Worm (Caenorhabditis elegans): ENCODE data around the gene F31F7.2.
A peak's percentile ranks its signal among the peaks of the same experiment; 100 is the strongest.

F31F7.2 gene

DNA sequence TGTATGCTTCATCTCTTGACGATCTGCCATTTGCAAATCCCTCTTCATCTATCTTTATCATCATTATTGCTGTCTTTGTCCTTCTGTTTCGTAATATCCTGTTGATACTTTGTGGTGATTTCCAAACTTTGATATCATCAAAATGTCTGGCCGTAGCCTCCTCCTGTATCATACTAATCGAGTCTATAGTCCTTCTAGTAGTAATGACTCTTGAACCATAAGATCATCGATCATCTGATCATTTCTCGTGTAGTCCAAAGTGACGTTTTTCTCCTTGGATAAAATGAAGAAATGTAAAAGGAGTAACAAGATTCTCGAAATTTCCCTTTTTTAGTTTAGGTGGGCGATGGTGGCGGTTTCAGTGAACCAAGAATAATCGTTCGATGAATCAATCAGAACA, 48.7 kb downstream of the F31F7.2 start:
- TF ChIP-seq hlh-30 (tag; optimal IDR thresholded peaks at IDR 0.05; ENCODE audit: insufficient read depth) (peak; percentile 11), lir-3 (tag; optimal IDR thresholded peaks at IDR 0.05) (no peak), ceh-62 (tag; optimal IDR thresholded peaks at IDR 0.05) (no peak), nhr-28 (tag; optimal IDR thresholded peaks at IDR 0.05) (peak; percentile 96), hlh-11 (tag; optimal IDR thresholded peaks at IDR 0.05) (peak; percentile 14), aly-2 (tag; optimal IDR thresholded peaks at IDR 0.05) (no peak), aha-1 (tag) (peak; percentile 20), F44E2.7 (GFP tag; IDR thresholded peaks at IDR 0.05) (no peak), Y5F2A.4 (GFP tag; optimal IDR thresholded peaks at IDR 0.05) (no peak), lin-15B (tag; optimal IDR thresholded peaks at IDR 0.05) (no peak), D1046.2 (GFP tag; IDR thresholded peaks at IDR 0.05) (no peak), skn-1 (tag; optimal IDR thresholded peaks at IDR 0.05) (no peak), spr-1 (tag; optimal IDR thresholded peaks at IDR 0.05) (no peak), hif-1 (tag; optimal IDR thresholded peaks at IDR 0.05) (no peak), daf-12 (tag; optimal IDR thresholded peaks at IDR 0.05) (no peak), php-3 (GFP tag; IDR thresholded peaks at IDR 0.05) (no peak), nhr-111 (GFP tag; optimal IDR thresholded peaks at IDR 0.05) (no peak), T26A8.4 (GFP tag; IDR thresholded peaks at IDR 0.05) (no peak), mes-2 (tag; optimal IDR thresholded peaks at IDR 0.05; ENCODE audit: poor library complexity, severe bottlenecking) (no peak), fos-1 (tag; optimal IDR thresholded peaks at IDR 0.05) (no peak), snpc-4 (tag; optimal IDR thresholded peaks at IDR 0.05) (no peak), ceh-28 (tag; optimal IDR thresholded peaks at IDR 0.05) (no peak), lin-39 (tag; optimal IDR thresholded peaks at IDR 0.05) (no peak)

DNA sequence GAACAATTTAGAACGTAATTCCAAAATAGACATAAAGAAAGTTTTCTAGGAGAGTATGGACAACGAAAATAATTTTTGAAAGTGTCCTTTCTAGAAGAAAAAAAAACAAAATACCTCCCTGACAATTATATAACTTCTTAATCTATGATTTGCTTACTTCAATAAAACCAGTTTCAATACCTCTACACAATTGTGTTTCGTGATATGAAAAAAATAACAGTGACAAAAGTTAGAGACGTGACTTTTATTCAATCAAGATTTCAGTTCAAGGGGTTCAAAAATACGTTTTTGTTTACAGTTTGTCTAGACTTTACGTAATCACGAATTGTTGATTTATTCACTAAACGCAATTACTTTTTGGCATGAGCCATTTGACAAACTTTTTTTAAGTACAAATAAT, 50.6 kb downstream of the F31F7.2 start:
- TF ChIP-seq nhr-28 (tag; optimal IDR thresholded peaks at IDR 0.05) (no peak), spr-1 (tag; optimal IDR thresholded peaks at IDR 0.05) (no peak), nhr-25 (tag; optimal IDR thresholded peaks at IDR 0.05; ENCODE audit: borderline replicate concordance, insufficient read depth) (no peak), lsy-2 (tag; optimal IDR thresholded peaks at IDR 0.05) (no peak), unc-62 (GFP tag; optimal IDR thresholded peaks at IDR 0.05 in 1 of 2) (peak in 1 of 2 experiments; percentile 94), unc-62 (tag; optimal IDR thresholded peaks at IDR 0.05) (no peak)

- TF ChIP-seq nhr-28 (tag; optimal IDR thresholded peaks at IDR 0.05), result peak; percentile 98
- no peak for TF ChIP-seq daf-19 (GFP tag; conservative IDR thresholded peaks at IDR 0.05)
- TF ChIP-seq aha-1 (tag), result peak; percentile 16
These were observed 51.1 kb downstream of the F31F7.2 start, which contains the start of gene T28C12.15 for ce11 chrV:6321733-6322198. TSS of gene T28C12.15 (minus strand) at chrV:6321783.

DNA sequence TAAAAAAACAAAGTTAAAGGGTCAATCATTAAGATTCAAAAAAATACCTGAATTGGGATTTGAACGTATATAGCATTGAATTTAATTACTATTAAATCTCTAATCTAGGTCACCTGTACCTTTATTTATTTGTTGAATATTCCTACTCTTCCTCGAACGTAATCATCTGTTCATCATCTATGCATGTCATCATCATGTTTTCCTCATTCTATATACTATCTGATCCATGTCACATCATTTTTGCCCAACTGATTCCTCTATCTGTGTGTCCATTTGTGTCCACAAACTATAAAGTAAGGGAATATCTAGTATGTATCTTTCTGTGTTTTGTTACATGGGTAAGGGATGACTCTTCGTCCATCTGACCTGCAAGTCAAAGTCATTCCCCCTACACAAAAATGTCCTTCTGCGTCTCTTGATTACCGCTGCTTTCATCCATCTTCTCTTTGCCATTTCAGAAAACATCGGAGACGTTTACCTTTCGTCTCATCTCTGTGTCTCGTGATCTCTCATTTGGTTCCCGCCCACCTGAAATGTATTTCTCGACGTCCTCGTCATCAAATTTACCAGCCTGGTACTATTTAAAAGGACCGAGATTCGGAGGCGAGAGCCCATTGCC, 52.2 kb downstream of the F31F7.2 start:
- TF ChIP-seq nhr-6 (tag; optimal IDR thresholded peaks at IDR 0.05) (peak; percentile 9), dmd-6 (GFP tag; IDR thresholded peaks at IDR 0.05) (peak; percentile 18; the same call in 1 of the 2 replicates), ceh-82 (tag; optimal IDR thresholded peaks at IDR 0.05) (no peak), hmg-1.1 (GFP tag; IDR thresholded peaks at IDR 0.05) (0 out of 2 replicates have a peak, but pooled peaks have one; percentile 11), nhr-25 (tag; optimal IDR thresholded peaks at IDR 0.05; ENCODE audit: borderline replicate concordance, insufficient read depth) (peak; percentile 49), cey-2 (tag; optimal IDR thresholded peaks at IDR 0.05; ENCODE audit: borderline replicate concordance, insufficient read depth) (peak; percentile 12), snpc-4 (tag; optimal IDR thresholded peaks at IDR 0.05) (no peak), nhr-28 (tag; optimal IDR thresholded peaks at IDR 0.05) (peak; percentile 91), hlh-30 (tag; optimal IDR thresholded peaks at IDR 0.05; ENCODE audit: insufficient read depth) (peak; percentile 78), unc-62 (GFP tag; optimal IDR thresholded peaks at IDR 0.05 in 1 of 2) (peak in 1 of 2 experiments; percentile 99), unc-62 (tag; optimal IDR thresholded peaks at IDR 0.05) (no peak), F37D6.2 (tag; optimal IDR thresholded peaks at IDR 0.05) (no peak), hlh-11 (tag; optimal IDR thresholded peaks at IDR 0.05) (peak; percentile 48), pqm-1 (tag; optimal IDR thresholded peaks at IDR 0.05) (no peak)
